Worm (Caenorhabditis elegans) whole organism, dauer: ENCODE results near the gene C49H3.16.

Experiments used
- unc-62 ChIP-seq: sonication (generic microtip); optimal IDR thresholded peaks from 2 replicates; lab custom pipeline; 2017; ENCODE audit warnings: missing biosample characterization, missing genetic modification reagents, missing genetic modification characterization

The C49H3.16 gene

DNA sequence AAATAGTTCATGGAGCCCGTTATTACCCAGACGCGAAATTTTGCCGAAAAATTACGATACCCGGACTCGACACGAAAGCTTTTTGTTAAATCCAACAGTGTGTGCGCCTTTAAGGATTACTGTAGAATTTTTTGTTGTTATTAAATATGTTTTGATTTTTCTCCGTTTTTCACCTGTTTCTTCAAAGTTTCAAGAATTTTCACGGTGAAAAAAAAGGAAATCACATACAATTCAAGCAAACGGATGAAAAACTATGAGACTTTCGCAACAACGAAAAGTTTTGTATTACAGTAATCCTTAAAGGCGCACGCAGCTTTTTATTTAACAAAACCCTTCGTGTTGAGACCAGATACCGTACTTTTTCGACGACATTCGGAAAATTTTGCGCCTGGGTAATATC is 33.8 kb downstream of the C49H3.16 start:
- no peak for TF ChIP-seq unc-62 (GFP tag; lab: Kevin White, UChicago)

ce11 chrIV:7955849-7956248 is 35.6 kb downstream of the C49H3.16 start, which contains the start of gene ceh-19:
Gene ceh-19 (minus strand): TSS chrIV:7955949.
- no peak for TF ChIP-seq unc-62 (GFP tag; lab: Kevin White, UChicago)

- TF ChIP-seq unc-62 (GFP tag; lab: Kevin White, UChicago): no peak
These were observed 36.6 kb downstream of the C49H3.16 start, which contains the start of gene csr-1 for ce11 chrIV:7956643-7957317. Gene csr-1 (plus strand): TSS chrIV:7957267.

DNA sequence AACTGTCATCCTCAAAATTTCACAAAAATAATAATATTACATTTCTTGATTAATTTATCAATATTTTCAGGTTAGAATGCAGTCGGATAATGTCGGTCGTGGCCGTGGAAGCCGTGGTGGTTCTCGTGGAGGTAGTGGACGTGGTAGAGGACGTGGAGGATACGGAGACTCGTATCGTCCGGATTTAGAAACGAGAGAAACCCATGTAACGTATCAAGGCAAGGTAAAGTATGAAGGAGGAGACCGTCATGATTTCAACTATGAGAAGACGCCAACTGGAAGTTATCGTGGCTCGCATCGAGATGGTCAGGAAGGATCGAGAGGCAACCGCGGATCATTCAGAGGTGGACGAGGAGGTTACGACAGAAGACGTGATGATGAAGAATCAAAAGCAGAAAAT is 37.3 kb downstream of the C49H3.16 start, which contains the start of gene frpr-10:
frpr-10 (plus strand) TSS at position 301 of the 400 bp plus-strand sequence.
- no peak for TF ChIP-seq unc-62 (GFP tag; lab: Kevin White, UChicago)

ce11 chrIV:7958092-7958491 is 37.9 kb downstream of the C49H3.16 start:
- no peak for TF ChIP-seq unc-62 (GFP tag; lab: Kevin White, UChicago)

DNA sequence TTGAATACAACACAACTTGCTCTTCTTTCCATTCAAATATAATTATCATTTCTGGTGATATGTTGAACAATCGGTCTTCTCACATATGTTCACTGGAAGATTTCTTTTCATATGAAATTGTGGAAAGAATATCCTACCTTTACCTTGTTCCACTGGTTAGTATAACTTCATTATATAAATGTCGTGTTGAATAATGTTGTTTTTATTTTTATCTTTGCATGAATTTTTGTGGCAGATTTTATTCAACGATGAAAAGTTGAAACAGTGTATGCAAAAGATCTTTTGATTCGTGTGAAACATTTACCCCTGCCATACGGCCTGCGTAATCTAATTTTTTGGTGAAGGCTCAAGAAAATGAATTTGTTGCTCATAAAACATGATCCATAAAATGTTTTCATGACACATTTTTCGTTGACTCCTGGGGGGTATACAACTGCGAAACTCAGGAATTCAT is 41.7 kb downstream of the C49H3.16 start:
- TF ChIP-seq unc-62 (GFP tag; lab: Kevin White, UChicago): no peak

DNA sequence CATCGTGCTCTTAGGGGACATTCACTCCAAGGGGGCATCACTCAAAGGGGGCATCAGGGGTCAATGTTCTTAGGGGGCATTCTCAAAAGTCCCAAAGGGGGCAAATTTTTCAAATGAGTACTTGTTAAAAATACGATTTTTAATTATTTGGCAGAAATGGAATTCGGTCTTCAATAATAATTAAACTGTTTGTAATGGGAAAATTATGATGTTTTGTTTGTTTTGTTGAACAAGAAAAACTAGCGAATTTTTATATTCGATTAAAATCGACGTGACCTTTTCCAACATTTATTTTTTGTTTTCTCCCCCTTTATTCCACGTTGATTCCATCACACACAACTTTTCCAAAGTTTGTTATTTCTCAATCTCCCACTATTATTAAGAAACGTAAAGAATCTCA is 46.8 kb downstream of the C49H3.16 start, which contains the start of gene F57H12.5:
F57H12.5 (plus strand) TSS at position 301 of the 400 bp plus-strand sequence.
- no peak for TF ChIP-seq unc-62 (GFP tag; lab: Kevin White, UChicago)
